Fruit fly (Drosophila melanogaster): ENCODE data around the gene CG6664.

CG6664 gene

DNA sequence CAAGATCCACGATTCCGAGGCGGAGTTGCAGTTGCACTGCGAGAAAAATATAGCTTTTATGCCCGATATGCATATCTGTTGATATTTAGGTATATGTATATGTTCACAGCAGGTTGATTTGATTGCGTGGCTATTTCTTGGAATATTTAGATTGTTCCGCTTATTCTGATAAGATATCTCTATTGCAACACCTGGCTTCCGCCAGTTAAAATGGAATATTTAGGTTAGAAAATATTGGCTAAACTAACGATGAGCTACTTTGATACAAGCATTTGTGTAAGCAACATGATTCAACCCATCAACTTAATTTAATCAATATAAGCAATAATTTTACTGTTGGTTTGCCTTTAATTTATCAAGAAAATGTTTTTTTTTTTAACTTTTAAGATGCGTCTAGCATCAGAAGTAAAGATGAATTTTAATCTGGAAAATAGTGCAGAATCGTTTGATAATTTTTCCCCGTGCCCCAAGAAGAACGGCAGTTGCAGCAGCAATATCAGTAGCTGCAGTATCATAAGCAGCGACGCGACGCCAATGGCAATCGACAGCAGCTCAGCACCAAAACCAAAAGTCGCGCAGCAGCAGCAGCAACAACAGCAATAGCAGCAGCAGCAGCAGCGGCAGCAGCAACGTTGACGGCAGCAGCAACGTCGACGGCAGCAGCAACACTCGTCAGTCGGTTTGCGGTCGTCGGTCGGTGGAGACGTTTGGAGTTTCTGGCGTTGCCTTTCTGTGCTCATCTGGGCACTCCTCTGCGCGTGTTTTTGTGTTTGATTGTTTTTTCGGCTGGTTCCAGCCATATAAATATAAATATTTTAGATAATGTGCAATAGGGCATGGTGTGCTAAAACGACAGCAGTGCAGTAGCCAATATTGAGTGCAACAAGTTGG is 40.1 kb downstream of the CG6664 start:
- TF ChIP-seq Drgx (GFP tag; IDR thresholded peaks at IDR 0.05) (peak; percentile 34), CG12236 (GFP tag; optimal IDR thresholded peaks at IDR 0.05) (peak; percentile 3), Med (GFP tag) (peak; percentile 89), ken (GFP tag; IDR thresholded peaks at IDR 0.05) (0 out of 3 replicates have a peak, but pooled peaks have one; percentile 24), CG34422 (GFP tag; IDR thresholded peaks at IDR 0.05) (0 out of 3 replicates have a peak, but pooled peaks have one; percentile 8), Dfd (GFP tag; optimal IDR thresholded peaks at IDR 0.05) (peak in 1 of 2 experiments; percentile 71), CG14860 (GFP tag; IDR thresholded peaks at IDR 0.05; ENCODE audit: partially characterized antibody) (0 out of 3 replicates have a peak, but pooled peaks have one; percentile 41), Awh (GFP tag; IDR thresholded peaks at IDR 0.05) (peak; percentile 45; the same call in 1 of the 2 replicates), tna (GFP tag; IDR thresholded peaks at IDR 0.05; ENCODE audit: partially characterized antibody) (0 out of 2 replicates have a peak, but pooled peaks have one; percentile 25), Blimp-1 (GFP tag; optimal IDR thresholded peaks at IDR 0.05) (peak; percentile 4), eve (GFP tag; optimal IDR thresholded peaks at IDR 0.05) (peak in 1 of 2 experiments; percentile 59), Pdp1 (GFP tag; optimal IDR thresholded peaks at IDR 0.05) (peak in 1 of 2 experiments; percentile 7), sr (GFP tag; IDR thresholded peaks at IDR 0.05) (0 out of 3 replicates have a peak, but pooled peaks have one; percentile 42), ato (GFP tag; IDR thresholded peaks at IDR 0.05; ENCODE audit: partially characterized antibody) (no peak), oc (tag; optimal IDR thresholded peaks at IDR 0.05) (peak; percentile 29), ATbp (GFP tag; optimal IDR thresholded peaks at IDR 0.05) (peak; percentile 24), E2f1 (GFP tag; IDR thresholded peaks at IDR 0.05) (no peak), Kr (GFP tag; optimal IDR thresholded peaks at IDR 0.05) (no peak), knrl (GFP tag; IDR thresholded peaks at IDR 0.05; ENCODE audit: partially characterized antibody) (0 out of 3 replicates have a peak, but pooled peaks have one; percentile 14), CG4360 (GFP tag; IDR thresholded peaks at IDR 0.05) (0 out of 2 replicates have a peak, but pooled peaks have one; percentile 25), Atf6 (GFP tag; IDR thresholded peaks at IDR 0.05) (peak; percentile 31; the same call in 1 of the 2 replicates), nmo (GFP tag; optimal IDR thresholded peaks at IDR 0.05) (peak; percentile 33), CG8388 (GFP tag; optimal IDR thresholded peaks at IDR 0.05) (peak; percentile 7), sd (tag; optimal IDR thresholded peaks at IDR 0.05) (peak; percentile 14), CG10147 (GFP tag; optimal IDR thresholded peaks at IDR 0.05) (no peak), sc (optimal IDR thresholded peaks at IDR 0.05) (no peak), sc (GFP tag; optimal IDR thresholded peaks at IDR 0.05) (peak; percentile 27), bsh (GFP tag; optimal IDR thresholded peaks at IDR 0.05) (peak in 1 of 2 experiments; percentile 77), amos (GFP tag; IDR thresholded peaks at IDR 0.05; ENCODE audit: partially characterized antibody) (peak; percentile 28; the same call in 1 of the 2 replicates), Jarid2 (GFP tag; optimal IDR thresholded peaks at IDR 0.05) (peak; percentile 84), CG31365 (tag; optimal IDR thresholded peaks at IDR 0.05) (no peak), Dbx (GFP tag; IDR thresholded peaks at IDR 0.05) (0 out of 3 replicates have a peak, but pooled peaks have one; percentile 10), so (GFP tag; IDR thresholded peaks at IDR 0.05) (0 out of 3 replicates have a peak, but pooled peaks have one; percentile 19), Nf-YA (GFP tag; IDR thresholded peaks at IDR 0.05) (0 out of 2 replicates have a peak, but pooled peaks have one; percentile 13), sens (GFP tag) (peak; percentile 75), Sox100B (GFP tag; optimal IDR thresholded peaks at IDR 0.05) (peak; percentile 32), lov (optimal IDR thresholded peaks at IDR 0.05) (no peak), lov (GFP tag; IDR thresholded peaks at IDR 0.05) (0 out of 3 replicates have a peak, but pooled peaks have one; percentile 52), Ravus (GFP tag; IDR thresholded peaks at IDR 0.05) (no peak), CG2889 (GFP tag; IDR thresholded peaks at IDR 0.05) (no peak), chm (GFP tag; IDR thresholded peaks at IDR 0.05) (peak; percentile 76; the same call in 1 of the 2 replicates), Opbp (GFP tag; IDR thresholded peaks at IDR 0.05; ENCODE audit: partially characterized antibody) (0 out of 3 replicates have a peak, but pooled peaks have one; percentile 30), CG5245 (GFP tag; optimal IDR thresholded peaks at IDR 0.05) (no peak), hkb (optimal IDR thresholded peaks at IDR 0.05) (no peak), hkb (GFP tag; IDR thresholded peaks at IDR 0.05) (peak; percentile 32; the same call in 1 of the 2 replicates), stc (GFP tag; IDR thresholded peaks at IDR 0.05) (peak; percentile 28; the same call in 1 of the 2 replicates), CG5953 (GFP tag; IDR thresholded peaks at IDR 0.05) (peak; percentile 37; the same call in 1 of the 2 replicates)
